Worm (Caenorhabditis elegans) whole organism, L3 larva: ENCODE data around the gene oig-8.

Experiments used
- R02D3.7 ChIP-seq: fragments of 150-350 bp; optimal IDR thresholded peaks from 2 replicates; lab custom pipeline; 2014; ENCODE audit warnings: missing biosample characterization, missing genetic modification characterization
- ZK546.5 ChIP-seq: sonication (generic microtip); optimal IDR thresholded peaks from 2 replicates; lab custom pipeline; 2017; ENCODE audit warnings: missing biosample characterization, missing genetic modification characterization
- ama-1 ChIP-seq: fragments of 150-350 bp; optimal IDR thresholded peaks from 2 replicates; lab custom pipeline; 2018
- ceh-16 ChIP-seq: sonication (generic microtip); optimal IDR thresholded peaks from 2 replicates; lab custom pipeline; 2017; ENCODE audit warnings: missing biosample characterization, missing genetic modification characterization
- ceh-28 ChIP-seq: fragments of 150-350 bp; optimal IDR thresholded peaks from 2 replicates; lab custom pipeline; 2014; ENCODE audit warnings: missing biosample characterization, missing genetic modification reagents, missing genetic modification characterization
- ceh-82 ChIP-seq: fragments of 150-350 bp; optimal IDR thresholded peaks from 2 replicates; lab custom pipeline; 2014; ENCODE audit warnings: missing biosample characterization, missing genetic modification characterization
- ceh-9 ChIP-seq: sonication (generic microtip); optimal IDR thresholded peaks from 2 replicates; lab custom pipeline; 2018; ENCODE audit warnings: missing biosample characterization, missing genetic modification characterization
- daf-12 ChIP-seq: fragments of 150-350 bp; optimal IDR thresholded peaks from 2 replicates; lab custom pipeline; 2014; ENCODE audit warnings: missing biosample characterization, missing genetic modification reagents, missing genetic modification characterization
- elt-1 ChIP-seq: fragments of 150-350 bp; optimal IDR thresholded peaks from 2 replicates; lab custom pipeline; 2014; ENCODE audit warnings: missing biosample characterization, missing genetic modification characterization
- elt-2 ChIP-seq: sonication (generic microtip); optimal IDR thresholded peaks from 2 replicates; lab custom pipeline; 2016; ENCODE audit warnings: missing genetic modification reagents, mild to moderate bottlenecking, missing genetic modification characterization, missing compliant biosample characterization
- eor-1 ChIP-seq, 2 experiments: fragments of 150-350 bp; optimal IDR thresholded peaks; 2 replicates each; lab custom pipeline; 2014 to 2018; ENCODE audit warnings: missing biosample characterization in 2 of 2, missing genetic modification characterization in 2 of 2
- fkh-10 ChIP-seq: sonication (generic microtip); optimal IDR thresholded peaks from 2 replicates; lab custom pipeline; 2017; ENCODE audit warnings: missing biosample characterization, missing genetic modification reagents, missing genetic modification characterization
- fos-1 ChIP-seq: fragments of 150-350 bp; optimal IDR thresholded peaks from 2 replicates; lab custom pipeline; 2014; ENCODE audit warnings: missing biosample characterization, missing genetic modification characterization
- hmg-11 ChIP-seq: sonication (generic microtip); optimal IDR thresholded peaks from 2 replicates; lab custom pipeline; 2016; ENCODE audit warnings: missing genetic modification characterization, missing compliant biosample characterization
- lin-15B ChIP-seq: fragments of 150-350 bp; optimal IDR thresholded peaks from 2 replicates; lab custom pipeline; 2014; ENCODE audit warnings: missing biosample characterization, missing genetic modification characterization
- lin-39 ChIP-seq: fragments of 150-350 bp; optimal IDR thresholded peaks from 2 replicates; lab custom pipeline; 2018; ENCODE audit warnings: missing biosample characterization, missing genetic modification reagents, missing genetic modification characterization
- lsy-12 ChIP-seq: sonication (generic microtip); optimal IDR thresholded peaks from 2 replicates; lab custom pipeline; 2016; ENCODE audit warnings: mild to moderate bottlenecking, missing genetic modification characterization, missing compliant biosample characterization
- mml-1 ChIP-seq: fragments of 150-350 bp; sonication (generic microtip); optimal IDR thresholded peaks from 3 replicates; lab custom pipeline; 2014; ENCODE audit warnings: missing biosample characterization, missing genetic modification characterization
- nfya-1 ChIP-seq: sonication (generic microtip); optimal IDR thresholded peaks from 2 replicates; lab custom pipeline; 2017; ENCODE audit warnings: missing genetic modification characterization, mild to moderate bottlenecking, missing compliant biosample characterization, antibody characterized with exemption, moderate library complexity; ENCODE audit not compliant: insufficient read depth
- nhr-11 ChIP-seq: fragments of 150-350 bp; optimal IDR thresholded peaks from 2 replicates; lab custom pipeline; 2014; ENCODE audit warnings: missing biosample characterization, missing genetic modification characterization
- nhr-12 ChIP-seq: fragments of 150-350 bp; optimal IDR thresholded peaks from 2 replicates; lab custom pipeline; 2014; ENCODE audit warnings: missing biosample characterization, missing genetic modification characterization
- nhr-23 ChIP-seq: fragments of 150-350 bp; optimal IDR thresholded peaks from 2 replicates; lab custom pipeline; 2014; ENCODE audit warnings: missing biosample characterization, missing genetic modification reagents, missing genetic modification characterization
- nhr-237 ChIP-seq: fragments of 150-350 bp; optimal IDR thresholded peaks from 2 replicates; lab custom pipeline; 2014; ENCODE audit warnings: missing biosample characterization, missing genetic modification characterization
- nhr-43 ChIP-seq: sonication (generic microtip); optimal IDR thresholded peaks from 2 replicates; lab custom pipeline; 2016; ENCODE audit warnings: mild to moderate bottlenecking, missing genetic modification characterization, missing compliant biosample characterization; ENCODE audit not compliant: poor library complexity, severe bottlenecking
- nhr-67 ChIP-seq: fragments of 150-350 bp; optimal IDR thresholded peaks from 2 replicates; lab custom pipeline; 2014; ENCODE audit warnings: missing biosample characterization, missing genetic modification characterization
- nhr-77 ChIP-seq: fragments of 150-350 bp; optimal IDR thresholded peaks from 2 replicates; lab custom pipeline; 2014; ENCODE audit warnings: missing biosample characterization, missing genetic modification characterization
- pha-4 ChIP-seq: fragments of 150-350 bp; optimal IDR thresholded peaks from 2 replicates; lab custom pipeline; 2014; ENCODE audit warnings: missing biosample characterization, missing genetic modification reagents, missing genetic modification characterization
- pqm-1 ChIP-seq: fragments of 150-350 bp; optimal IDR thresholded peaks from 2 replicates; lab custom pipeline; 2017; ENCODE audit warnings: missing biosample characterization, missing genetic modification characterization, inconsistent platforms
- sea-2 ChIP-seq: fragments of 150-350 bp; sonication (generic microtip); optimal IDR thresholded peaks from 4 replicates; lab custom pipeline; 2014; ENCODE audit warnings: missing biosample characterization, missing genetic modification reagents, missing genetic modification characterization
- tbx-2 ChIP-seq: sonication (generic microtip); optimal IDR thresholded peaks from 2 replicates; lab custom pipeline; 2016; ENCODE audit warnings: mild to moderate bottlenecking, missing genetic modification characterization, missing compliant biosample characterization
- zag-1 ChIP-seq: fragments of 150-350 bp; optimal IDR thresholded peaks from 2 replicates; lab custom pipeline; 2014; ENCODE audit warnings: missing biosample characterization, missing genetic modification characterization
- ztf-11 ChIP-seq: fragments of 150-350 bp; optimal IDR thresholded peaks from 2 replicates; lab custom pipeline; 2014; ENCODE audit warnings: missing biosample characterization, missing genetic modification characterization
- ztf-4 ChIP-seq: fragments of 150-350 bp; optimal IDR thresholded peaks from 2 replicates; lab custom pipeline; 2014; ENCODE audit warnings: missing biosample characterization, missing genetic modification characterization

Gene oig-8

ce11 chrII:6666598-6666997 lies 17.7 kb upstream of the oig-8 start, which contains the start of gene T19D12.1:
T19D12.1 (plus strand) TSS chrII:6666898.
- TF ChIP-seq ama-1 (lab: Kevin White, UChicago) (no peak), daf-12 (no peak), elt-2 (tag; lab: Kevin White, UChicago) (no peak), nhr-43 (tag; lab: Kevin White, UChicago) (no peak), ztf-11 (no peak), nhr-23 (tag; lab: Kevin White, UChicago) (no peak), elt-1 (tag; lab: Kevin White, UChicago) (no peak), zag-1 (no peak), lin-15B (no peak)

ce11 chrII:6665908-6666307 lies 17.0 kb upstream of the oig-8 start:
- TF ChIP-seq ztf-4 (no peak), elt-2 (tag; lab: Kevin White, UChicago) (peak; percentile 84), pqm-1 (tag; lab: Kevin White, UChicago) (peak; percentile 39)

- TF ChIP-seq elt-2 (tag; lab: Kevin White, UChicago) = peak; percentile 39
- TF ChIP-seq nhr-77 = no peak
- no peak for TF ChIP-seq ceh-82 (tag; lab: Kevin White, UChicago)
- no peak for TF ChIP-seq ztf-11
- TF ChIP-seq nhr-11 (tag; lab: Kevin White, UChicago) = no peak
- no peak for TF ChIP-seq fkh-10 (GFP tag; lab: Kevin White, UChicago)
- TF ChIP-seq pha-4 (tag; lab: Kevin White, UChicago) = peak; percentile 4
- TF ChIP-seq nhr-237 = no peak
- TF ChIP-seq hmg-11 = no peak
- no peak for TF ChIP-seq ama-1 (lab: Kevin White, UChicago)
- TF ChIP-seq nhr-23 (tag; lab: Kevin White, UChicago) = no peak
- no peak for TF ChIP-seq ceh-9 (tag; lab: Kevin White, UChicago)
- no peak for TF ChIP-seq mml-1 (tag; lab: Kevin White, UChicago)
- no peak for TF ChIP-seq eor-1 (tag; optimal IDR thresholded peaks at IDR 0.05; lab: Kevin White, UChicago)
- no peak for TF ChIP-seq ceh-28 (tag; lab: Kevin White, UChicago)
- TF ChIP-seq fos-1 (tag; lab: Kevin White, UChicago) = no peak
- TF ChIP-seq elt-1 (tag; lab: Kevin White, UChicago) = no peak
Observed at ce11 chrII:6663799-6664198, 14.9 kb upstream of the oig-8 start.

- TF ChIP-seq nfya-1 = no peak
- peak; percentile 79 for TF ChIP-seq elt-2 (tag; lab: Kevin White, UChicago)
- TF ChIP-seq, all 47 proteins: peak for 1
Observed at ce11 chrII:6661211-6661610, 12.3 kb upstream of the oig-8 start, which contains the start of gene T19D12.2. T19D12.2 (plus strand) TSS chrII:6661335.

DNA sequence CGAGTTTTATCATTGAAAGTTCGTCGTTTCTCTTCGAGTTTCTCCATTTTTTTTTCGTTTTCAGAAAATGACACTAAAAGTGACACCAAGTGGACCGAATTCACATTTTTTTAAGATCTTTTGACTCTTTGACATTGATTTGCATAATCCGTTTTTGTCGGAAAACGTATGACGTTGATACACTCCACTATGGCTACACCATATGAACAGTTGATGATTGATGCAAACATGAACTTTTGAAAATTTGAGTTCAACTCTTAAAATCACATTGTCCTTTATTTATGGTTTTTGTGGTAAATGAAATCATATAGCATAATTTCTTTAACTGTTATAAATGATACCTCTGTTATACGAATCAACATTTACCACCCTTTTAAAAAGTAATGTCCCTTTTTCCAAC lies 9.8 kb upstream of the oig-8 start, which contains the start of gene T19D12.10:
TSS of gene T19D12.10 (minus strand) at position 101 of the 400 bp plus-strand sequence.
- TF ChIP-seq nhr-12 (tag; lab: Kevin White, UChicago) (no peak), lin-39 (tag; lab: Kevin White, UChicago) (no peak), daf-12 (no peak), nhr-43 (tag; lab: Kevin White, UChicago) (no peak), sea-2 (GFP tag; lab: Kevin White, UChicago) (no peak), eor-1 (tag; optimal IDR thresholded peaks at IDR 0.05; lab: Kevin White, UChicago) (no peak), tbx-2 (tag; lab: Kevin White, UChicago) (no peak), elt-1 (tag; lab: Kevin White, UChicago) (no peak), nhr-11 (tag; lab: Kevin White, UChicago) (no peak), lin-15B (no peak), R02D3.7 (no peak), hmg-11 (no peak), pqm-1 (tag; lab: Kevin White, UChicago) (no peak), nhr-237 (no peak), lsy-12 (tag; lab: Kevin White, UChicago) (no peak), ceh-16 (tag; lab: Kevin White, UChicago) (no peak), ZK546.5 (tag; lab: Kevin White, UChicago) (no peak), ceh-82 (tag; lab: Kevin White, UChicago) (no peak), ceh-28 (tag; lab: Kevin White, UChicago) (no peak), nhr-67 (tag; lab: Kevin White, UChicago) (no peak)
- TF ChIP-seq, all 47 proteins: peak for 0
